Worm (Caenorhabditis elegans) whole organism, mixed stage, embryonic: ENCODE data around the gene F41G3.3.

ENCODE experiments used
- cnd-1 ChIP-seq: fragments of 200-800 bp; sonication (Bioruptor generic); optimal IDR thresholded peaks from 2 replicates; lab custom pipeline; 2018; ENCODE audit warnings: mild to moderate bottlenecking, missing genetic modification characterization, missing compliant biosample characterization
- elt-1 ChIP-seq: sonication (generic microtip); optimal IDR thresholded peaks from 2 replicates; lab custom pipeline; 2017; ENCODE audit warnings: missing genetic modification characterization, mild to moderate bottlenecking, missing compliant biosample characterization, antibody characterized with exemption, moderate library complexity, borderline replicate concordance; ENCODE audit not compliant: insufficient read depth
- lin-13 ChIP-seq: fragments of 150-350 bp; optimal IDR thresholded peaks from 2 replicates; lab custom pipeline; 2014; ENCODE audit warnings: missing biosample characterization, missing genetic modification characterization

DNA sequence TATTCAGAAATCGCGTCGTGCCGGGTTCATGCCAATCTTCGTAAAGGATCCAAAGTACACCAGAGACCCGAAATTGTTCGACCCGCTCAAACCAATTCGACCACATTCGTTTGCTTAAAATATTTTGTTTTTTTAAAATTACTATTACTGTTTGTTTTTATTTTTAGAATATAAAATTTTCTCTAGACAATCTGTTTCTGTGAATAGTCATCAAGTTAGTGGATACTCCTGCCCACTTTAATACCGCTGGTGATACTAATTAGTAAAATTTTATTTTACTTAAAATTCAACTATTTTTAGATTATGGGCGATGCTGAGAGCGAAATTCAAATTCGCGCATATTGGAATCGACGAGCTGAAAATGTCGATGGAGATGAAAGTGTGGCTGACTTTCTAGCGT lies 19.7 kb upstream of the F41G3.3 start, which contains the start of gene T14B4.1:
- TF ChIP-seq elt-1 (tag; lab: Kevin White, UChicago) = no peak
- no peak for TF ChIP-seq cnd-1 (tag; lab: Kevin White, UChicago)
- TF ChIP-seq lin-13 (tag; lab: Kevin White, UChicago) = no peak
